Worm (Caenorhabditis elegans): Measurements from ENCODE around the gene srz-11.

srz-11 gene

DNA sequence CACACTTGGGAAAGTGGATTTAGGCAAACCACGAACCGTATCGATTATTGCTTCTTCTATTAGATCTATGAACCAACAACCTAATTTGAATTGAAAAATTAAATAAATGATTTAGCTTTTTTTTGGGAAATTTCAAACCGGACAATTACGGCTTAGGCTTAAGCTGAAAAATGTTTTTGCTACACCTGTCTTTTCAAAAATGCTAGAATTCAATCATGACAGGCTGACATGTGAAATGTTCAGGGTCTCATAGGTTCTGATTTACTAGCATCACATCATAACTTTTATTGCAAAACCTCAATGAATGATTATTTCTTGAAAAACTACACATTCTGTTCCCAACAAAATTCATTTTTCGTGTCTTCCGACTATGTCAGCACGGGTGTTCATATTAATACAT is 9.6 kb upstream of the srz-11 start, which contains the start of gene srh-55:
TSS of gene srh-55 (plus strand) at position 301 of the 400 bp plus-strand sequence.
- TF ChIP-seq ccch-3 (GFP tag; optimal IDR thresholded peaks at IDR 0.05) (no peak), aptf-2 (GFP tag; conservative IDR thresholded peaks at IDR 0.05) (no peak), bed-2 (GFP tag; IDR thresholded peaks at IDR 0.05) (no peak), bed-1 (GFP tag; IDR thresholded peaks at IDR 0.05) (no peak), lsl-1 (GFP tag; optimal IDR thresholded peaks at IDR 0.05) (no peak), let-607 (tag; optimal IDR thresholded peaks at IDR 0.05) (no peak), ztf-22 (GFP tag; optimal IDR thresholded peaks at IDR 0.05) (no peak), tbp1 (GFP tag; optimal IDR thresholded peaks at IDR 0.05) (no peak)

DNA sequence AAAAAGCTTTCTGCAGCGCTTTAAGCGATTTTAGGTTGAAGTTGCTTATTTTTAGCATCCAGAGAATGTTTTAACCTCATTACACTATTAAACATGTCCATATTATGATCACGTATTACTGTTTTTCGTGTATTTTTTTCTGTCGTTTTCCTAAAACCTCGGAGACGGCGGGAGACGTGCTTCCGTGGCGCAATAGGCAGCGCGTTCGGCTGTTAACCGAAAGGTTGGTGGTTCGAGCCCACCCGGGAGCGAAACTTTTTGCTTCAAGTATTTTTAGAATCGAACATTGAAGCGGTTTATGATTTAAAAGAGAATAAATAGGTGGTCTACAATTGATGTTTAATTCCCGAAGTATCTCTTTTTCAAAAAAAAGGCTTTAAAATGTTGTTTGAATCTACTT is 6.4 kb upstream of the srz-11 start:
- TF ChIP-seq pbrm-1 (GFP tag; IDR thresholded peaks at IDR 0.05) = peak; percentile 68; the same call in 1 of the 2 replicates
- no peak for TF ChIP-seq snpc-4 (GFP tag; optimal IDR thresholded peaks at IDR 0.05)
- no peak for TF ChIP-seq snpc-4 (tag; optimal IDR thresholded peaks at IDR 0.05)
- TF ChIP-seq ama-1 (optimal IDR thresholded peaks at IDR 0.05) = no peak
- no peak for TF ChIP-seq ama-1 (GFP tag; optimal IDR thresholded peaks at IDR 0.05)
- no peak for TF ChIP-seq ceh-79 (tag; optimal IDR thresholded peaks at IDR 0.05)
- TF ChIP-seq F49E8.2 (tag; optimal IDR thresholded peaks at IDR 0.05; ENCODE audit: insufficient read depth) = no peak
- no peak for TF ChIP-seq lsl-1 (GFP tag; optimal IDR thresholded peaks at IDR 0.05)
- TF ChIP-seq dox-1 (GFP tag; IDR thresholded peaks at IDR 0.05) = no peak
- TF ChIP-seq F55B11.4 (tag; optimal IDR thresholded peaks at IDR 0.05; ENCODE audit: borderline replicate concordance, insufficient read depth) = no peak
- peak; percentile 62; the same call in 1 of the 2 replicates for TF ChIP-seq hmg-1.2 (GFP tag; IDR thresholded peaks at IDR 0.05)
- TF ChIP-seq Y67H2A.10 (GFP tag; conservative IDR thresholded peaks at IDR 0.05) = no peak
- no peak for TF ChIP-seq zfh-2 (GFP tag; conservative IDR thresholded peaks at IDR 0.05)
- TF ChIP-seq ets-4 (GFP tag; optimal IDR thresholded peaks at IDR 0.05) = no peak
- TF ChIP-seq cebp-2 (GFP tag; IDR thresholded peaks at IDR 0.05) = no peak
- no peak for TF ChIP-seq madf-8 (GFP tag; conservative IDR thresholded peaks at IDR 0.05)
- no peak for TF ChIP-seq mel-28 (tag; optimal IDR thresholded peaks at IDR 0.05; ENCODE audit: borderline replicate concordance)
- TF ChIP-seq K11D2.4 (GFP tag; IDR thresholded peaks at IDR 0.05) = no peak
- TF ChIP-seq tbp1 (GFP tag; optimal IDR thresholded peaks at IDR 0.05) = peak; percentile 87
- TF ChIP-seq F39B2.1 (GFP tag; IDR thresholded peaks at IDR 0.05) = no peak
- no peak for TF ChIP-seq hlh-26 (GFP tag; conservative IDR thresholded peaks at IDR 0.05)
- TF ChIP-seq madf-3 (GFP tag; IDR thresholded peaks at IDR 0.05) = no peak
- peak; percentile 78 for TF ChIP-seq B0261.1 (tag; optimal IDR thresholded peaks at IDR 0.05)
- TF ChIP-seq ceh-100 (GFP tag; IDR thresholded peaks at IDR 0.05) = peak; percentile 25; the same call in 1 of the 2 replicates
- TF ChIP-seq ceh-91 (GFP tag; IDR thresholded peaks at IDR 0.05) = no peak
- TF ChIP-seq nhr-27 (tag; optimal IDR thresholded peaks at IDR 0.05) = no peak
- TF ChIP-seq lir-1 (GFP tag; conservative IDR thresholded peaks at IDR 0.05) = no peak; the same call in 1 of the 2 replicates
- no peak for TF ChIP-seq B0035.1 (tag; optimal IDR thresholded peaks at IDR 0.05)
- TF ChIP-seq tlf-1 (GFP tag; optimal IDR thresholded peaks at IDR 0.05) = no peak
- TF ChIP-seq aptf-2 (GFP tag; conservative IDR thresholded peaks at IDR 0.05) = no peak
- no peak for TF ChIP-seq cebp-1 (GFP tag; IDR thresholded peaks at IDR 0.05)
- TF ChIP-seq cebp-1 (tag; optimal IDR thresholded peaks at IDR 0.05) = no peak
- no peak for TF ChIP-seq sea-2 (GFP tag; IDR thresholded peaks at IDR 0.05)
- TF ChIP-seq F23B12.7 (tag; optimal IDR thresholded peaks at IDR 0.05; ENCODE audit: insufficient read depth) = peak; percentile 77
- TF ChIP-seq nfya-1 (tag; optimal IDR thresholded peaks at IDR 0.05; ENCODE audit: borderline replicate concordance, insufficient read depth) = no peak
- TF ChIP-seq ekl-4 (GFP tag; IDR thresholded peaks at IDR 0.05) = no peak
- peak; percentile 38 for TF ChIP-seq attf-5 (GFP tag; optimal IDR thresholded peaks at IDR 0.05)
- TF ChIP-seq hsf-1 (GFP tag; IDR thresholded peaks at IDR 0.05) = no peak
- no peak for TF ChIP-seq hrde-1 (tag; optimal IDR thresholded peaks at IDR 0.05; ENCODE audit: borderline replicate concordance)
- no peak for TF ChIP-seq somi-1 (GFP tag; optimal IDR thresholded peaks at IDR 0.05)
- no peak for TF ChIP-seq dpff-1 (tag; optimal IDR thresholded peaks at IDR 0.05)
